Worm (Caenorhabditis elegans): ENCODE measurements around the gene K09F5.1.

DNA sequence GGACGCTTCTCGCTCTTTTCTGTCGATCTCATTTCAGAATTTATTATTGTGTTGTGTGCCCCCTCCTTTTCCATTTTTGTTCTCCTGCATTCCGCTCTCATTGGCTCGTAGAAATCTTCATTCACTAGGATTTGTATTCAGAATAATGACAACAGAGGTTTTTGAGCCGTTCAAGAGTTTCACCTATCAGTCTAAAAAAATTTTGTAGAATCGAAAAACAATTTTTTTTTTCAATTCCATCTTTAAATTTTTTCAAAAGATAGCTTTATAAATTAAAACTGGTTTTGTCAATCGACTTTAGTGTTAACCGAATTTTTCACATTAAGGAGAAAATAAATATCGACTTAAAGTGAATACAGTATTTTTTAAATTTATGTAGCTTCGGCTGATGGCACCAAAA, 28.8 kb upstream of the K09F5.1 start, which contains the start of gene K09F5.4:
- TF ChIP-seq nhr-237 (tag; optimal IDR thresholded peaks at IDR 0.05) (no peak), elt-3 (tag; optimal IDR thresholded peaks at IDR 0.05) (no peak), ztf-11 (tag; optimal IDR thresholded peaks at IDR 0.05) (no peak)
